Fruit fly (Drosophila melanogaster) whole organism, prepupa: ENCODE results near the gene Snoo.

Source experiments
- Blimp-1 ChIP-seq: fragments of 200-800 bp; sonication (Bioruptor generic); optimal IDR thresholded peaks from 3 replicates; lab custom pipeline; 2017; ENCODE audit warnings: missing biosample characterization, missing genetic modification characterization, mild to moderate bottlenecking, moderate library complexity, missing genetic modification reagents
- CG10631 ChIP-seq: fragments of 200-800 bp; sonication (Bioruptor generic); optimal IDR thresholded peaks from 2 replicates; lab custom pipeline; 2016; ENCODE audit warnings: missing biosample characterization, missing genetic modification characterization
- CG10669 ChIP-seq: fragments of 200-800 bp; sonication (Bioruptor generic); optimal IDR thresholded peaks from 3 replicates; lab custom pipeline; 2018; ENCODE audit warnings: missing biosample characterization, mild to moderate bottlenecking, missing genetic modification characterization, moderate library complexity
- CG11294 ChIP-seq: fragments of 200-800 bp; sonication (Bioruptor generic); IDR thresholded peaks from 2 replicates; pipeline ENCODE4 v1.3.6; 2022; ENCODE audit warnings: missing biosample characterization, missing genetic modification characterization
- CG11762 ChIP-seq: fragments of 200-800 bp; sonication (Bioruptor generic); optimal IDR thresholded peaks from 3 replicates; lab custom pipeline; 2016; ENCODE audit warnings: missing biosample characterization, missing genetic modification characterization; ENCODE audit not compliant: insufficient read depth
- CG11902 ChIP-seq: fragments of 200-800 bp; sonication (Bioruptor generic); optimal IDR thresholded peaks from 3 replicates; lab custom pipeline; 2016; ENCODE audit warnings: missing biosample characterization, missing genetic modification characterization
- CG15336 ChIP-seq: fragments of 200-800 bp; sonication (Bioruptor generic); IDR thresholded peaks from 2 replicates; pipeline ENCODE4 v1.3.6; 2022; ENCODE audit warnings: missing biosample characterization, missing genetic modification characterization
- CG16779 ChIP-seq: fragments of 200-800 bp; sonication (Bioruptor generic); optimal IDR thresholded peaks from 3 replicates; lab custom pipeline; 2017; ENCODE audit warnings: missing biosample characterization, mild to moderate bottlenecking, missing genetic modification characterization
- CG3032 ChIP-seq: fragments of 200-800 bp; optimal IDR thresholded peaks from 2 replicates; lab custom pipeline; 2019; ENCODE audit warnings: missing biosample characterization, mild to moderate bottlenecking, missing genetic modification characterization, moderate library complexity
- CG31627 ChIP-seq: fragments of 200-800 bp; sonication (Bioruptor generic); optimal IDR thresholded peaks from 3 replicates; lab custom pipeline; 2016; ENCODE audit warnings: missing biosample characterization, missing genetic modification characterization
- CG32006 ChIP-seq: fragments of 200-800 bp; sonication (Bioruptor generic); optimal IDR thresholded peaks from 3 replicates; lab custom pipeline; 2017; ENCODE audit warnings: missing biosample characterization, mild to moderate bottlenecking, missing genetic modification characterization
- CG34406 ChIP-seq: fragments of 200-800 bp; sonication (Bioruptor generic); optimal IDR thresholded peaks from 3 replicates; lab custom pipeline; 2016; ENCODE audit warnings: missing biosample characterization, missing genetic modification characterization
- CG3919 ChIP-seq: fragments of 200-800 bp; sonication (Bioruptor generic); optimal IDR thresholded peaks from 3 replicates; lab custom pipeline; 2016; ENCODE audit warnings: missing biosample characterization, missing genetic modification characterization
- CG6163 ChIP-seq: fragments of 200-800 bp; sonication (Bioruptor generic); IDR thresholded peaks from 3 replicates; pipeline ENCODE4 v1.3.6; 2022; ENCODE audit warnings: missing biosample characterization, missing genetic modification characterization
- CG6276 ChIP-seq: fragments of 200-800 bp; sonication (Bioruptor generic); optimal IDR thresholded peaks from 2 replicates; lab custom pipeline; 2017; ENCODE audit warnings: missing biosample characterization, mild to moderate bottlenecking, missing genetic modification characterization
- CG6792 ChIP-seq: fragments of 200-800 bp; sonication (Bioruptor generic); optimal IDR thresholded peaks from 3 replicates; lab custom pipeline; 2016; ENCODE audit warnings: missing biosample characterization, missing genetic modification characterization
- CG6808 ChIP-seq: fragments of 200-800 bp; sonication (Bioruptor generic); optimal IDR thresholded peaks from 3 replicates; lab custom pipeline; 2017; ENCODE audit warnings: missing biosample characterization, missing genetic modification characterization, mild to moderate bottlenecking, moderate library complexity, missing genetic modification reagents
- CG6854 ChIP-seq: fragments of 200-800 bp; sonication (Bioruptor generic); optimal IDR thresholded peaks from 2 replicates; lab custom pipeline; 2017; ENCODE audit warnings: missing biosample characterization, mild to moderate bottlenecking, missing genetic modification characterization
- CG7368 ChIP-seq: fragments of 200-800 bp; sonication (Bioruptor generic); optimal IDR thresholded peaks from 3 replicates; lab custom pipeline; 2016; ENCODE audit warnings: missing biosample characterization, missing genetic modification characterization
- CG8119 ChIP-seq: fragments of 200-800 bp; sonication (Bioruptor generic); IDR thresholded peaks from 3 replicates; pipeline ENCODE4 v1.3.6; 2022; ENCODE audit warnings: missing biosample characterization, missing genetic modification characterization
- CG8319 ChIP-seq: fragments of 200-800 bp; sonication (Bioruptor generic); optimal IDR thresholded peaks from 3 replicates; lab custom pipeline; 2016; ENCODE audit warnings: missing biosample characterization, missing genetic modification characterization
- CG8632 ChIP-seq: fragments of 200-800 bp; sonication (Bioruptor generic); optimal IDR thresholded peaks from 3 replicates; lab custom pipeline; 2016; ENCODE audit warnings: missing biosample characterization, missing genetic modification characterization
- CG9139 ChIP-seq: fragments of 200-800 bp; sonication (Bioruptor generic); optimal IDR thresholded peaks from 3 replicates; lab custom pipeline; 2017; ENCODE audit warnings: missing biosample characterization, mild to moderate bottlenecking, missing genetic modification characterization
- Eip75B ChIP-seq: fragments of 200-800 bp; sonication (Bioruptor generic); optimal IDR thresholded peaks from 3 replicates; lab custom pipeline; 2016; ENCODE audit warnings: missing biosample characterization, missing genetic modification characterization
- Eip78C ChIP-seq: fragments of 200-800 bp; sonication (Bioruptor generic); peaks from one replicate; lab custom pipeline; 2016; ENCODE audit warnings: missing biosample characterization, missing genetic modification characterization
- Eip93F ChIP-seq: fragments of 200-800 bp; sonication (Bioruptor generic); optimal IDR thresholded peaks from 2 replicates; lab custom pipeline; 2016; ENCODE audit warnings: missing biosample characterization, mild to moderate bottlenecking, missing genetic modification characterization
- Ets21C ChIP-seq: fragments of 200-800 bp; sonication (Bioruptor generic); optimal IDR thresholded peaks from 3 replicates; lab custom pipeline; 2016; ENCODE audit warnings: missing biosample characterization, missing genetic modification characterization
- Ets96B ChIP-seq: fragments of 200-800 bp; optimal IDR thresholded peaks from 2 replicates; lab custom pipeline; 2019; ENCODE audit warnings: missing biosample characterization, mild to moderate bottlenecking, missing genetic modification characterization, moderate library complexity
- Gug ChIP-seq: fragments of 200-800 bp; sonication (Bioruptor generic); IDR thresholded peaks from 2 replicates; pipeline ENCODE4 v1.3.6; 2022; ENCODE audit warnings: missing biosample characterization, missing genetic modification characterization
- Hr39 ChIP-seq: fragments of 200-800 bp; sonication (Bioruptor generic); optimal IDR thresholded peaks from 2 replicates; lab custom pipeline; 2016; ENCODE audit warnings: missing biosample characterization, missing genetic modification characterization
- Lpt ChIP-seq: fragments of 200-800 bp; sonication (Bioruptor generic); optimal IDR thresholded peaks from 3 replicates; lab custom pipeline; 2016; ENCODE audit warnings: missing biosample characterization, missing genetic modification characterization
- OdsH ChIP-seq: fragments of 200-800 bp; sonication (Bioruptor generic); optimal IDR thresholded peaks from 3 replicates; lab custom pipeline; 2016; ENCODE audit warnings: missing biosample characterization, missing genetic modification characterization
- Smox ChIP-seq: fragments of 200-800 bp; sonication (Bioruptor generic); optimal IDR thresholded peaks from 3 replicates; lab custom pipeline; 2016; ENCODE audit warnings: missing biosample characterization, missing genetic modification characterization
- Sox102F ChIP-seq: fragments of 200-800 bp; sonication (Bioruptor generic); optimal IDR thresholded peaks from 2 replicates; lab custom pipeline; 2016; ENCODE audit warnings: missing biosample characterization, mild to moderate bottlenecking, missing genetic modification characterization
- Sox14 ChIP-seq: fragments of 200-800 bp; sonication (Bioruptor generic); optimal IDR thresholded peaks from 3 replicates; lab custom pipeline; 2016; ENCODE audit warnings: missing biosample characterization, missing genetic modification characterization
- Sox15 ChIP-seq: fragments of 200-800 bp; sonication (Bioruptor generic); optimal IDR thresholded peaks from 3 replicates; lab custom pipeline; 2016; ENCODE audit warnings: missing biosample characterization, missing genetic modification characterization
- acj6 ChIP-seq: fragments of 200-800 bp; sonication (Bioruptor generic); optimal IDR thresholded peaks from 3 replicates; lab custom pipeline; 2016; ENCODE audit warnings: missing biosample characterization, missing genetic modification characterization
- dac ChIP-seq: fragments of 200-800 bp; sonication (Bioruptor generic); optimal IDR thresholded peaks from 2 replicates; lab custom pipeline; 2017; ENCODE audit warnings: missing biosample characterization, mild to moderate bottlenecking, missing genetic modification characterization
- dsx ChIP-seq: fragments of 200-800 bp; optimal IDR thresholded peaks from 3 replicates; lab custom pipeline; 2019; ENCODE audit warnings: missing biosample characterization, mild to moderate bottlenecking, missing genetic modification characterization, moderate library complexity; ENCODE audit not compliant: poor library complexity, severe bottlenecking
- eg ChIP-seq: fragments of 200-800 bp; sonication (Bioruptor generic); IDR thresholded peaks from 3 replicates; pipeline ENCODE4 v1.3.6; 2022; ENCODE audit warnings: missing biosample characterization, missing genetic modification characterization
- esn ChIP-seq: fragments of 200-800 bp; sonication (Bioruptor generic); optimal IDR thresholded peaks from 2 replicates; lab custom pipeline; 2016; ENCODE audit warnings: missing biosample characterization, mild to moderate bottlenecking, missing genetic modification characterization, moderate library complexity
- fd59A ChIP-seq: fragments of 200-800 bp; sonication (Bioruptor generic); optimal IDR thresholded peaks from 2 replicates; lab custom pipeline; 2017; ENCODE audit warnings: missing biosample characterization, mild to moderate bottlenecking, missing genetic modification characterization, missing genetic modification reagents
- fd85E ChIP-seq: fragments of 200-800 bp; sonication (Bioruptor generic); optimal IDR thresholded peaks from 3 replicates; lab custom pipeline; 2016; ENCODE audit warnings: missing biosample characterization, missing genetic modification characterization
- fkh ChIP-seq: fragments of 200-800 bp; sonication (Bioruptor generic); optimal IDR thresholded peaks from 3 replicates; lab custom pipeline; 2017; ENCODE audit warnings: missing biosample characterization, mild to moderate bottlenecking, missing genetic modification characterization, moderate library complexity
- lz ChIP-seq: fragments of 200-800 bp; sonication (Bioruptor generic); optimal IDR thresholded peaks from 3 replicates; lab custom pipeline; 2016; ENCODE audit warnings: missing biosample characterization, missing genetic modification characterization
- pdm3 ChIP-seq: fragments of 200-800 bp; sonication (Bioruptor generic); optimal IDR thresholded peaks from 3 replicates; lab custom pipeline; 2016; ENCODE audit warnings: missing biosample characterization, missing genetic modification characterization
- salr ChIP-seq, 2 experiments: fragments of 200-800 bp; sonication (Bioruptor generic); optimal IDR thresholded peaks; 3 replicates each; lab custom pipeline; 2016 to 2018; ENCODE audit warnings: missing biosample characterization in 2 of 2, missing genetic modification characterization in 2 of 2, mild to moderate bottlenecking in 1 of 2
- spab ChIP-seq: fragments of 200-800 bp; sonication (Bioruptor generic); optimal IDR thresholded peaks from 2 replicates; lab custom pipeline; 2017; ENCODE audit warnings: missing biosample characterization, mild to moderate bottlenecking, missing genetic modification characterization, missing genetic modification reagents
- ss ChIP-seq, 2 experiments: fragments of 200-800 bp; sonication (Bioruptor generic); optimal IDR thresholded peaks; 2 replicates in 1 of 2; 3 replicates in 1 of 2; lab custom pipeline; 2017 to 2018; ENCODE audit warnings: mild to moderate bottlenecking in 2 of 2, missing biosample characterization in 2 of 2, missing genetic modification characterization in 2 of 2, moderate library complexity in 1 of 2
- svp ChIP-seq: fragments of 200-800 bp; sonication (Bioruptor generic); peaks from one replicate; lab custom pipeline; 2016; ENCODE audit warnings: missing biosample characterization, missing genetic modification characterization
- topi ChIP-seq: fragments of 200-800 bp; sonication (Bioruptor generic); optimal IDR thresholded peaks from 3 replicates; lab custom pipeline; 2016; ENCODE audit warnings: missing biosample characterization, missing genetic modification characterization
- vri ChIP-seq: fragments of 200-800 bp; sonication (Bioruptor generic); optimal IDR thresholded peaks from 3 replicates; lab custom pipeline; 2016; ENCODE audit warnings: missing biosample characterization, mild to moderate bottlenecking, missing genetic modification characterization

Snoo gene

dm6 chr2L:7918770-7919169 lies 65.2 kb downstream of the Snoo start:
- no peak for TF ChIP-seq CG16779 (tag; lab: Kevin White, UChicago)
- no peak for TF ChIP-seq CG8319
- peak in 1 of 2 experiments; percentile 11 for TF ChIP-seq salr (GFP tag; optimal IDR thresholded peaks at IDR 0.05; lab: Kevin White, UChicago)
- no peak for TF ChIP-seq spab
- TF ChIP-seq esn (GFP tag; lab: Kevin White, UChicago): peak; percentile 9
- peak; percentile 68 for TF ChIP-seq CG32006 (GFP tag; lab: Kevin White, UChicago)
- TF ChIP-seq Lpt (GFP tag; lab: Kevin White, UChicago): peak; percentile 21
- TF ChIP-seq Gug: peak; percentile 25; the same call in 1 of the 2 replicates
- no peak for TF ChIP-seq CG8632 (GFP tag; lab: Kevin White, UChicago)
- no peak for TF ChIP-seq CG7368 (GFP tag; lab: Kevin White, UChicago)
- TF ChIP-seq CG6163 (GFP tag; lab: Robert Waterston, UW): 0 out of 3 replicates have a peak, but pooled peaks have one; percentile 28
- no peak for TF ChIP-seq Eip75B
- TF ChIP-seq fd59A: no peak
- TF ChIP-seq Hr39 (GFP tag; lab: Kevin White, UChicago): no peak
- no peak for TF ChIP-seq ss (GFP tag; optimal IDR thresholded peaks at IDR 0.05; lab: Kevin White, UChicago)
- TF ChIP-seq CG8119 (GFP tag; lab: Robert Waterston, UW): peak; percentile 72
- TF ChIP-seq CG11902 (GFP tag; lab: Kevin White, UChicago): no peak
- TF ChIP-seq CG6276 (GFP tag; lab: Kevin White, UChicago): no peak
- peak; percentile 32 for TF ChIP-seq dac (GFP tag; lab: Kevin White, UChicago)
- no peak for TF ChIP-seq Blimp-1
- no peak for TF ChIP-seq Sox15 (GFP tag; lab: Kevin White, UChicago)
- no peak for TF ChIP-seq Eip93F
- no peak for TF ChIP-seq fd85E (GFP tag; lab: Kevin White, UChicago)
- peak; percentile 1 for TF ChIP-seq lz (GFP tag; lab: Kevin White, UChicago)
- peak; percentile 25 for TF ChIP-seq Sox14 (GFP tag; lab: Kevin White, UChicago)
- TF ChIP-seq CG10631: no peak
- TF ChIP-seq acj6 (GFP tag; lab: Kevin White, UChicago): peak; percentile 31
- TF ChIP-seq CG11762 (GFP tag; lab: Kevin White, UChicago): no peak
- no peak for TF ChIP-seq CG3032
- peak; percentile 38 for TF ChIP-seq pdm3
- TF ChIP-seq Sox102F (GFP tag; lab: Kevin White, UChicago): no peak
- no peak for TF ChIP-seq Smox
- no peak for TF ChIP-seq fkh
- no peak for TF ChIP-seq CG10669 (GFP tag; lab: Kevin White, UChicago)
- TF ChIP-seq vri (GFP tag; lab: Kevin White, UChicago): no peak
- TF ChIP-seq OdsH: peak; percentile 39
- TF ChIP-seq CG11294 (GFP tag; lab: Robert Waterston, UW): 0 out of 2 replicates have a peak, but pooled peaks have one; percentile 33
- no peak for TF ChIP-seq CG34406 (GFP tag; lab: Kevin White, UChicago)
- TF ChIP-seq CG31627 (GFP tag; lab: Kevin White, UChicago): peak; percentile 2
- TF ChIP-seq svp: no peak
- no peak for TF ChIP-seq CG6808 (GFP tag; lab: Kevin White, UChicago)
- no peak for TF ChIP-seq dsx (GFP tag; lab: Kevin White, UChicago)
- peak; percentile 3 for TF ChIP-seq CG6792 (GFP tag; lab: Kevin White, UChicago)
- TF ChIP-seq topi: no peak
- no peak for TF ChIP-seq CG3919
- no peak for TF ChIP-seq Ets21C (GFP tag; lab: Kevin White, UChicago)
- no peak for TF ChIP-seq CG9139 (GFP tag; lab: Kevin White, UChicago)
- TF ChIP-seq Ets96B (tag; lab: Kevin White, UChicago): no peak
- peak; percentile 82 for TF ChIP-seq CG15336 (GFP tag; lab: Robert Waterston, UW)
- peak; percentile 65; the same call in 2 of the 3 replicates for TF ChIP-seq eg (GFP tag; lab: Robert Waterston, UW)
- no peak for TF ChIP-seq CG6854 (GFP tag; lab: Kevin White, UChicago)
- peak; percentile 54 for TF ChIP-seq Eip78C
